Fruit fly (Drosophila melanogaster): ENCODE results near the gene ana1.

Gene ana1

DNA sequence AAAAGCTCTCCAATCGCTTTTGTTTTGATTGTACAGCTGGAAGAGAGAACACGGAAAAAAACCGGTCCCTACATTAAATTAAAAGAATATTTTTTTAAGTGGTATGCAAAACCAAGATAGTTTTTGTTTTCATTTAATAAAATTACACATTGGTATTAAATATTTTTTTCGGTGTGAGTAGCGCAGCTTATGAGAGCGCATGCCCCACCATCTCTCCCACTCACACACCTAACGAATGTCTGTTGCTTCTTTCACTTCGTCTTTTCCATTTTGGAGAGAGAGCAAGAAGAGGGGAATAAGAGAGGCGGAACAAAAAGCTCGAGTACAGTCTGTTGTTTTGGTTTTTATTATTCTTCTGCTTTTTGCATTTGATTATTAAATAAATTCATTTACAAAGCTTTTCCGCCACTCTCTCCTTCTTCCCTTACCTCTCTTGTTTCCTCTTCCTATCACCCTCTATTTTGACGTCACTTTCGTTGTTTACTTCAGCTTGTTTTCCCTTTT is 42.2 kb downstream of the ana1 start:
- TF ChIP-seq topi (GFP tag; optimal IDR thresholded peaks at IDR 0.05) (peak; percentile 99), pdm3 (GFP tag; optimal IDR thresholded peaks at IDR 0.05) (peak; percentile 99), Ets21C (GFP tag; optimal IDR thresholded peaks at IDR 0.05) (peak; percentile 96), Hr38 (GFP tag; optimal IDR thresholded peaks at IDR 0.05) (peak; percentile 62), fkh (GFP tag; optimal IDR thresholded peaks at IDR 0.05) (peak; percentile 92), OdsH (GFP tag; optimal IDR thresholded peaks at IDR 0.05) (peak; percentile 98), ss (GFP tag; optimal IDR thresholded peaks at IDR 0.05) (peak; percentile 86 to 95), CG6808 (GFP tag; optimal IDR thresholded peaks at IDR 0.05) (peak; percentile 89), CG6792 (GFP tag; optimal IDR thresholded peaks at IDR 0.05) (peak; percentile 98), CG8319 (GFP tag; optimal IDR thresholded peaks at IDR 0.05) (peak; percentile 96), Gug (GFP tag; IDR thresholded peaks at IDR 0.05) (peak; percentile 98), vri (GFP tag; optimal IDR thresholded peaks at IDR 0.05) (peak; percentile 99), fd59A (GFP tag; optimal IDR thresholded peaks at IDR 0.05) (peak; percentile 92), Eip75B (GFP tag; optimal IDR thresholded peaks at IDR 0.05) (peak; percentile 99), Smox (GFP tag; optimal IDR thresholded peaks at IDR 0.05) (peak; percentile 99), CG8119 (GFP tag; IDR thresholded peaks at IDR 0.05) (peak; percentile 99), Sox14 (GFP tag; optimal IDR thresholded peaks at IDR 0.05) (peak; percentile 99), CG10669 (GFP tag; optimal IDR thresholded peaks at IDR 0.05) (peak; percentile 95), CG9139 (GFP tag; optimal IDR thresholded peaks at IDR 0.05) (peak; percentile 94), Hr39 (GFP tag; optimal IDR thresholded peaks at IDR 0.05) (peak; percentile 98), CG11762 (GFP tag; optimal IDR thresholded peaks at IDR 0.05; ENCODE audit: insufficient read depth) (peak; percentile 97), Eip78C (GFP tag) (peak; percentile 100), CG32006 (GFP tag; optimal IDR thresholded peaks at IDR 0.05) (peak; percentile 99), CG34406 (GFP tag; optimal IDR thresholded peaks at IDR 0.05) (peak; percentile 99), CG11902 (GFP tag; optimal IDR thresholded peaks at IDR 0.05) (peak; percentile 95), Met (GFP tag; optimal IDR thresholded peaks at IDR 0.05) (peak; percentile 99), CG7368 (GFP tag; optimal IDR thresholded peaks at IDR 0.05) (peak; percentile 98), CG3032 (tag; optimal IDR thresholded peaks at IDR 0.05) (peak; percentile 96), Blimp-1 (GFP tag; optimal IDR thresholded peaks at IDR 0.05) (peak; percentile 92), svp (GFP tag) (peak; percentile 100), cyc (GFP tag; optimal IDR thresholded peaks at IDR 0.05) (peak; percentile 98), Eip93F (GFP tag; optimal IDR thresholded peaks at IDR 0.05) (peak; percentile 98), CG15336 (GFP tag; IDR thresholded peaks at IDR 0.05) (peak; percentile 100), acj6 (GFP tag; optimal IDR thresholded peaks at IDR 0.05) (peak; percentile 99), Sox102F (GFP tag; optimal IDR thresholded peaks at IDR 0.05) (peak; percentile 99), eg (GFP tag; IDR thresholded peaks at IDR 0.05) (peak; percentile 100), CG31627 (GFP tag; optimal IDR thresholded peaks at IDR 0.05) (peak; percentile 99), CG6854 (GFP tag; optimal IDR thresholded peaks at IDR 0.05) (peak; percentile 94), Sox15 (GFP tag; optimal IDR thresholded peaks at IDR 0.05) (peak; percentile 94), net (GFP tag; optimal IDR thresholded peaks at IDR 0.05) (peak; percentile 98), CG6163 (GFP tag; IDR thresholded peaks at IDR 0.05) (peak; percentile 100), dac (GFP tag; optimal IDR thresholded peaks at IDR 0.05) (peak; percentile 94), dsx (GFP tag; optimal IDR thresholded peaks at IDR 0.05; ENCODE audit: poor library complexity, severe bottlenecking) (peak; percentile 95), CG16779 (tag; optimal IDR thresholded peaks at IDR 0.05) (peak; percentile 96), Lpt (GFP tag; optimal IDR thresholded peaks at IDR 0.05) (peak; percentile 99), esn (GFP tag; optimal IDR thresholded peaks at IDR 0.05) (peak; percentile 99), CG4318 (GFP tag; optimal IDR thresholded peaks at IDR 0.05) (peak; percentile 93), lz (GFP tag; optimal IDR thresholded peaks at IDR 0.05) (peak; percentile 99), spab (GFP tag; optimal IDR thresholded peaks at IDR 0.05) (peak; percentile 94), CG10631 (GFP tag; optimal IDR thresholded peaks at IDR 0.05) (peak; percentile 98), CG11294 (GFP tag; IDR thresholded peaks at IDR 0.05) (peak; percentile 98), Hr4 (GFP tag; optimal IDR thresholded peaks at IDR 0.05) (peak; percentile 99)
